In genomic region chr3L:11534391-11535246, dm6 we compare ENCODE assay signal across 5 fruit fly cellular contexts.
TF ChIP-seq lines count a peak whose summit lies in the region.

No protein-coding gene starts in this region.

- TF ChIP-seq CTCF in whole organism, embryonic (GFP tag; optimal IDR thresholded peaks at IDR 0.05; lab: Kevin White, UChicago) = no peak

TF ChIP-seq in whole organism, adult, 20 proteins besides CTCF, POLR2A, EP300 and RAD21:
- TF ChIP-seq CG33017 (tag; optimal IDR thresholded peaks at IDR 0.05; lab: Kevin White, UChicago) = peak; percentile 23
- TF ChIP-seq pad (GFP tag; optimal IDR thresholded peaks at IDR 0.05; lab: Kevin White, UChicago) = no peak
- peak; percentile 55 for TF ChIP-seq CG1620 (GFP tag; optimal IDR thresholded peaks at IDR 0.05; lab: Kevin White, UChicago)
- no peak for TF ChIP-seq Crg-1 (GFP tag; optimal IDR thresholded peaks at IDR 0.05; lab: Kevin White, UChicago)
- TF ChIP-seq ovo (GFP tag; optimal IDR thresholded peaks at IDR 0.05; lab: Kevin White, UChicago) = peak; percentile 71
- TF ChIP-seq CG12768 (GFP tag; optimal IDR thresholded peaks at IDR 0.05; lab: Kevin White, UChicago) = peak; percentile 49
- TF ChIP-seq cic (GFP tag; optimal IDR thresholded peaks at IDR 0.05; lab: Kevin White, UChicago) = peak; percentile 44
- TF ChIP-seq toe (GFP tag; optimal IDR thresholded peaks at IDR 0.05; lab: Kevin White, UChicago) = peak; percentile 18
- TF ChIP-seq CG7101 (tag; optimal IDR thresholded peaks at IDR 0.05; lab: Kevin White, UChicago) = no peak
- peak; percentile 97 for TF ChIP-seq kay (GFP tag; lab: Kevin White, UChicago; ENCODE audit: borderline replicate concordance)
- peak; percentile 20 for TF ChIP-seq Mnt (GFP tag; optimal IDR thresholded peaks at IDR 0.05; lab: Kevin White, UChicago)
- TF ChIP-seq Clk (GFP tag; optimal IDR thresholded peaks at IDR 0.05; lab: Kevin White, UChicago) = peak; percentile 61
- peak; percentile 70 for TF ChIP-seq tj (GFP tag; optimal IDR thresholded peaks at IDR 0.05; lab: Kevin White, UChicago)

TF ChIP-seq in whole organism, embryonic, 481 proteins besides CTCF, POLR2A, EP300 and RAD21 (continues in another document):
- TF ChIP-seq CG13296 (GFP tag; optimal IDR thresholded peaks at IDR 0.05; lab: Kevin White, UChicago) (no peak), HHEX (GFP tag; optimal IDR thresholded peaks at IDR 0.05; lab: Kevin White, UChicago) (no peak), sens-2 (GFP tag; IDR thresholded peaks at IDR 0.05; lab: Robert Waterston, UW) (no peak), Max (GFP tag; optimal IDR thresholded peaks at IDR 0.05; lab: Kevin White, UChicago) (no peak), CG34422 (GFP tag; IDR thresholded peaks at IDR 0.05; lab: Robert Waterston, UW) (no peak), Pdp1 (GFP tag; optimal IDR thresholded peaks at IDR 0.05; lab: Kevin White, UChicago) (peak in 1 of 2 experiments; percentile 62), tx (GFP tag; optimal IDR thresholded peaks at IDR 0.05; lab: Kevin White, UChicago) (no peak), CG15601 (tag; optimal IDR thresholded peaks at IDR 0.05; lab: Kevin White, UChicago) (no peak), TFAM (GFP tag; optimal IDR thresholded peaks at IDR 0.05; lab: Kevin White, UChicago) (no peak), slbo (GFP tag; IDR thresholded peaks at IDR 0.05; lab: Robert Waterston, UW) (peak; percentile 50; the same call in 1 of the 2 replicates), zf30C (GFP tag; optimal IDR thresholded peaks at IDR 0.05; lab: Kevin White, UChicago) (no peak), CG8944 (GFP tag; optimal IDR thresholded peaks at IDR 0.05; lab: Kevin White, UChicago) (no peak), CG5245 (GFP tag; optimal IDR thresholded peaks at IDR 0.05; lab: Kevin White, UChicago) (no peak), oc (tag; optimal IDR thresholded peaks at IDR 0.05; lab: Kevin White, UChicago) (no peak), psq (GFP tag; optimal IDR thresholded peaks at IDR 0.05; lab: Kevin White, UChicago) (no peak), br (optimal IDR thresholded peaks at IDR 0.05; lab: Kevin White, UChicago) (no peak), fu2 (GFP tag; optimal IDR thresholded peaks at IDR 0.05; lab: Kevin White, UChicago) (no peak), CG11398 (GFP tag; optimal IDR thresholded peaks at IDR 0.05; lab: Kevin White, UChicago) (no peak), nerfin-2 (GFP tag; IDR thresholded peaks at IDR 0.05; lab: Robert Waterston, UW; ENCODE audit: partially characterized antibody) (no peak), prd (optimal IDR thresholded peaks at IDR 0.05; lab: Kevin White, UChicago) (no peak), prd (GFP tag; IDR thresholded peaks at IDR 0.05; lab: Robert Waterston, UW) (no peak)

TF ChIP-seq in whole organism, prepupa, 60 proteins besides CTCF, POLR2A, EP300 and RAD21 (continues in another document):
- TF ChIP-seq CG31627 (GFP tag; optimal IDR thresholded peaks at IDR 0.05; lab: Kevin White, UChicago) (no peak), CG8632 (GFP tag; optimal IDR thresholded peaks at IDR 0.05; lab: Kevin White, UChicago) (no peak), Smox (GFP tag; optimal IDR thresholded peaks at IDR 0.05; lab: Kevin White, UChicago) (no peak), CG8119 (GFP tag; IDR thresholded peaks at IDR 0.05; lab: Robert Waterston, UW) (peak; percentile 39; the same call in 2 of the 3 replicates), CG11902 (GFP tag; optimal IDR thresholded peaks at IDR 0.05; lab: Kevin White, UChicago) (no peak), Sox14 (GFP tag; optimal IDR thresholded peaks at IDR 0.05; lab: Kevin White, UChicago) (no peak), Eip75B (GFP tag; optimal IDR thresholded peaks at IDR 0.05; lab: Kevin White, UChicago) (no peak), Met (GFP tag; optimal IDR thresholded peaks at IDR 0.05; lab: Kevin White, UChicago) (no peak), spab (GFP tag; optimal IDR thresholded peaks at IDR 0.05; lab: Kevin White, UChicago) (no peak), CG9139 (GFP tag; optimal IDR thresholded peaks at IDR 0.05; lab: Kevin White, UChicago) (no peak), CG10669 (GFP tag; optimal IDR thresholded peaks at IDR 0.05; lab: Kevin White, UChicago) (no peak), fkh (GFP tag; optimal IDR thresholded peaks at IDR 0.05; lab: Kevin White, UChicago) (peak; percentile 18), CG15336 (GFP tag; IDR thresholded peaks at IDR 0.05; lab: Robert Waterston, UW) (peak; percentile 56; the same call in 1 of the 2 replicates), achi (GFP tag; optimal IDR thresholded peaks at IDR 0.05; lab: Kevin White, UChicago) (peak; percentile 35), svp (GFP tag; lab: Kevin White, UChicago) (peak; percentile 20), Hr39 (GFP tag; optimal IDR thresholded peaks at IDR 0.05; lab: Kevin White, UChicago) (no peak), dac (GFP tag; optimal IDR thresholded peaks at IDR 0.05; lab: Kevin White, UChicago) (no peak), CG32006 (GFP tag; optimal IDR thresholded peaks at IDR 0.05; lab: Kevin White, UChicago) (peak; percentile 60), Ets96B (tag; optimal IDR thresholded peaks at IDR 0.05; lab: Kevin White, UChicago) (no peak), cyc (GFP tag; optimal IDR thresholded peaks at IDR 0.05; lab: Kevin White, UChicago) (no peak), ss (GFP tag; optimal IDR thresholded peaks at IDR 0.05; lab: Kevin White, UChicago) (no peak), topi (GFP tag; optimal IDR thresholded peaks at IDR 0.05; lab: Kevin White, UChicago) (no peak)

TF ChIP-seq in whole organism, pupa, 21 proteins besides CTCF, POLR2A, EP300 and RAD21:
- peak; percentile 8 for TF ChIP-seq Snoo (tag; optimal IDR thresholded peaks at IDR 0.05; lab: Kevin White, UChicago)
- TF ChIP-seq CG32121 (GFP tag; IDR thresholded peaks at IDR 0.05; lab: Robert Waterston, UW) = peak; percentile 39
- no peak for TF ChIP-seq CG17806 (tag; optimal IDR thresholded peaks at IDR 0.05; lab: Kevin White, UChicago)
- TF ChIP-seq CG14655 (GFP tag; optimal IDR thresholded peaks at IDR 0.05; lab: Kevin White, UChicago) = peak; percentile 29
- TF ChIP-seq Ets98B (GFP tag; IDR thresholded peaks at IDR 0.05; lab: Robert Waterston, UW) = peak; percentile 52
- TF ChIP-seq CG12605 (GFP tag; IDR thresholded peaks at IDR 0.05; lab: Robert Waterston, UW) = peak; percentile 53
- TF ChIP-seq CG4496 (GFP tag; IDR thresholded peaks at IDR 0.05; lab: Robert Waterston, UW) = peak; percentile 65
- TF ChIP-seq Pif1B (GFP tag; optimal IDR thresholded peaks at IDR 0.05; lab: Kevin White, UChicago) = no peak
- TF ChIP-seq CG8159 (tag; optimal IDR thresholded peaks at IDR 0.05; lab: Kevin White, UChicago) = no peak
- peak; percentile 56; the same call in 2 of the 3 replicates for TF ChIP-seq fd96Ca (GFP tag; IDR thresholded peaks at IDR 0.05; lab: Robert Waterston, UW)

TF ChIP-seq in whole organism, wandering third instar larva, 38 proteins besides CTCF, POLR2A, EP300 and RAD21 (continues in another document):
- TF ChIP-seq Mio (GFP tag; optimal IDR thresholded peaks at IDR 0.05; lab: Kevin White, UChicago) (no peak), Sp1 (GFP tag; optimal IDR thresholded peaks at IDR 0.05; lab: Kevin White, UChicago) (peak; percentile 4), brk (GFP tag; optimal IDR thresholded peaks at IDR 0.05; lab: Kevin White, UChicago) (no peak), sage (GFP tag; optimal IDR thresholded peaks at IDR 0.05; lab: Kevin White, UChicago) (no peak), Hr78 (GFP tag; optimal IDR thresholded peaks at IDR 0.05; lab: Kevin White, UChicago) (no peak), fru (GFP tag; optimal IDR thresholded peaks at IDR 0.05; lab: Kevin White, UChicago) (no peak), CG32264 (GFP tag; optimal IDR thresholded peaks at IDR 0.05; lab: Kevin White, UChicago) (no peak), lola (GFP tag; optimal IDR thresholded peaks at IDR 0.05; lab: Kevin White, UChicago) (no peak), rgr (GFP tag; optimal IDR thresholded peaks at IDR 0.05; lab: Kevin White, UChicago) (peak; percentile 39), foxo (GFP tag; optimal IDR thresholded peaks at IDR 0.05; lab: Kevin White, UChicago) (peak in 1 of 2 experiments; percentile 15), CrebA (GFP tag; optimal IDR thresholded peaks at IDR 0.05; lab: Kevin White, UChicago; ENCODE audit: borderline replicate concordance) (no peak), Myc (optimal IDR thresholded peaks at IDR 0.05; lab: Kevin White, UChicago) (no peak), Jra (GFP tag; optimal IDR thresholded peaks at IDR 0.05; lab: Kevin White, UChicago) (no peak), Abd-B (GFP tag; optimal IDR thresholded peaks at IDR 0.05; lab: Kevin White, UChicago) (no peak), Dif (GFP tag; optimal IDR thresholded peaks at IDR 0.05; lab: Kevin White, UChicago; ENCODE audit: partially characterized antibody) (peak; percentile 92), Hr83 (GFP tag; optimal IDR thresholded peaks at IDR 0.05; lab: Kevin White, UChicago; ENCODE audit: poor library complexity, severe bottlenecking) (peak; percentile 8), psq (GFP tag; optimal IDR thresholded peaks at IDR 0.05; lab: Kevin White, UChicago) (peak; percentile 30), tai (GFP tag; optimal IDR thresholded peaks at IDR 0.05; lab: Kevin White, UChicago) (no peak), dmrt93B (GFP tag; optimal IDR thresholded peaks at IDR 0.05; lab: Kevin White, UChicago) (no peak), Hnf4 (GFP tag; optimal IDR thresholded peaks at IDR 0.05; lab: Kevin White, UChicago) (no peak), sv (GFP tag; optimal IDR thresholded peaks at IDR 0.05; lab: Kevin White, UChicago) (no peak), GATAd (GFP tag; optimal IDR thresholded peaks at IDR 0.05; lab: Kevin White, UChicago) (no peak), CG9705 (GFP tag; optimal IDR thresholded peaks at IDR 0.05; lab: Kevin White, UChicago) (no peak), woc (GFP tag; optimal IDR thresholded peaks at IDR 0.05; lab: Kevin White, UChicago) (no peak), HLH106 (tag; optimal IDR thresholded peaks at IDR 0.05; lab: Kevin White, UChicago) (peak; percentile 31), Vsx2 (GFP tag; optimal IDR thresholded peaks at IDR 0.05; lab: Kevin White, UChicago; ENCODE audit: partially characterized antibody) (peak; percentile 50), jim (GFP tag; optimal IDR thresholded peaks at IDR 0.05; lab: Kevin White, UChicago) (no peak), dsf (GFP tag; optimal IDR thresholded peaks at IDR 0.05; lab: Kevin White, UChicago; ENCODE audit: borderline replicate concordance) (no peak), ey (GFP tag; optimal IDR thresholded peaks at IDR 0.05; lab: Kevin White, UChicago) (no peak), Dfd (GFP tag; optimal IDR thresholded peaks at IDR 0.05; lab: Kevin White, UChicago) (no peak), usp (GFP tag; optimal IDR thresholded peaks at IDR 0.05; lab: Kevin White, UChicago) (no peak), OdsH (GFP tag; optimal IDR thresholded peaks at IDR 0.05; lab: Kevin White, UChicago) (peak; percentile 34), N (GFP tag; optimal IDR thresholded peaks at IDR 0.05; lab: Kevin White, UChicago) (peak; percentile 18), h (GFP tag; optimal IDR thresholded peaks at IDR 0.05; lab: Kevin White, UChicago) (peak; percentile 42), dl (GFP tag; optimal IDR thresholded peaks at IDR 0.05; lab: Kevin White, UChicago; ENCODE audit: insufficient read depth in 1 of 2, partially characterized antibody in 2 of 2) (peak; percentile 46 to 79)
